Fruit fly (Drosophila melanogaster): Measurements from ENCODE around the gene CG13050.

Gene CG13050

DNA sequence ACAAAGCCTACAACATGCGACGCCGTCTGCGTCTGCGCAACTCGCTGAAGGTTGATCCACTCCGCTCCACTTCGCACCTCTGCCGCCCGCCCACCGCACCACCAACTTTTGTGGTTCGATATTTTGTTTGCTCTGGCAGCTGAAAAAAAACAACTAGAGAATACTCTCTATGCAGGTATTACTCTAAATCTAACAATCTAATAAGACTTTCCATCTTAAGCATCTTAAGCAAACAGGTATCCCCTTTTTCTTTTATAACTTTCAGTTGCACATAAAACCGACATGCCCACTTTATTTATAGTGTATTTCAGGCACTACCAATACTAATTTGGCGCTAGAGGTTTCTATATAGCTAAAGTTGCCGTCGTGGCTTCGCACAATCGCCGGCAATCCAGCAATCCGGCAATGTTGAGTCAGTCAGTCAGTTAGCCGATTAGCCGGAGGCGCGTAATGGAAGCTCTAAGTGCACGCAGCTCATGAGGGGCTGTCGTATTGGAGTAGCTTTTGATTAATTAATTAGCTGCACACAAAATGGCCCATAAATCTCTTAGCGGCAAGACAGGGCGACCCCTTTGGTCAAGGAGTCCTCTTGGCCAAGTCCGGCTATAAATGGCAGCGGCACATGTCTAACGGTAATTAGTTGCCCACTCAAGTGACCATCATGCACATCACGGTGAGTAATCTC lies 49.3 kb upstream of the CG13050 start, which contains the start of gene CG13058 (continued):
- peak; percentile 16 for TF ChIP-seq maf-S (GFP tag; optimal IDR thresholded peaks at IDR 0.05)
- TF ChIP-seq Lpt (GFP tag; optimal IDR thresholded peaks at IDR 0.05) = no peak
- TF ChIP-seq odd (GFP tag; optimal IDR thresholded peaks at IDR 0.05) = peak; percentile 64
- TF ChIP-seq slbo (GFP tag; IDR thresholded peaks at IDR 0.05) = peak; percentile 79
- 0 out of 3 replicates have a peak, but pooled peaks have one; percentile 34 for TF ChIP-seq CG2889 (GFP tag; IDR thresholded peaks at IDR 0.05)
- no peak for TF ChIP-seq Side (GFP tag; optimal IDR thresholded peaks at IDR 0.05)
- TF ChIP-seq abd-A (tag; optimal IDR thresholded peaks at IDR 0.05) = no peak
- no peak for TF ChIP-seq gcm (GFP tag; optimal IDR thresholded peaks at IDR 0.05)
- no peak for TF ChIP-seq sqz (GFP tag; optimal IDR thresholded peaks at IDR 0.05)
- TF ChIP-seq Ets97D (GFP tag; optimal IDR thresholded peaks at IDR 0.05) = no peak
- peak; percentile 82 for TF ChIP-seq CG14014 (GFP tag; IDR thresholded peaks at IDR 0.05)
- no peak for TF ChIP-seq CG9876 (GFP tag; optimal IDR thresholded peaks at IDR 0.05)
- TF ChIP-seq gt (GFP tag; IDR thresholded peaks at IDR 0.05) = no peak
- no peak for TF ChIP-seq E2f1 (GFP tag; IDR thresholded peaks at IDR 0.05)
- TF ChIP-seq Hr3 (GFP tag; optimal IDR thresholded peaks at IDR 0.05) = peak; percentile 48
- peak; percentile 61 for TF ChIP-seq Hmr (GFP tag; optimal IDR thresholded peaks at IDR 0.05)
- TF ChIP-seq tap (tag; optimal IDR thresholded peaks at IDR 0.05) = peak; percentile 59
- TF ChIP-seq lov (optimal IDR thresholded peaks at IDR 0.05) = no peak
- no peak for TF ChIP-seq lov (GFP tag; IDR thresholded peaks at IDR 0.05)
- TF ChIP-seq gem (tag; optimal IDR thresholded peaks at IDR 0.05) = peak; percentile 80
- peak; percentile 83 for TF ChIP-seq lab (GFP tag; optimal IDR thresholded peaks at IDR 0.05)
- TF ChIP-seq CG7839 (tag; optimal IDR thresholded peaks at IDR 0.05) = peak; percentile 71
- TF ChIP-seq ap (GFP tag; IDR thresholded peaks at IDR 0.05) = peak; percentile 59
- TF ChIP-seq CG4404 (GFP tag; IDR thresholded peaks at IDR 0.05) = no peak
- no peak for TF ChIP-seq chinmo (GFP tag; IDR thresholded peaks at IDR 0.05; ENCODE audit: partially characterized antibody)
- peak; percentile 61 for TF ChIP-seq CG30403 (GFP tag; optimal IDR thresholded peaks at IDR 0.05)
- TF ChIP-seq nau (GFP tag; optimal IDR thresholded peaks at IDR 0.05) = peak; percentile 56
- peak; percentile 69 for TF ChIP-seq CG7556 (GFP tag; optimal IDR thresholded peaks at IDR 0.05)
- peak; percentile 44; the same call in 1 of the 2 replicates for TF ChIP-seq Lim3 (GFP tag; IDR thresholded peaks at IDR 0.05)
- TF ChIP-seq CG17612 (GFP tag; IDR thresholded peaks at IDR 0.05) = no peak
- peak; percentile 9 for TF ChIP-seq CG7987 (GFP tag; optimal IDR thresholded peaks at IDR 0.05)
- peak; percentile 25 for TF ChIP-seq tin (GFP tag; optimal IDR thresholded peaks at IDR 0.05)
- TF ChIP-seq CkIIα-i1 (GFP tag; IDR thresholded peaks at IDR 0.05) = no peak
- peak; percentile 72 for TF ChIP-seq tx (GFP tag; optimal IDR thresholded peaks at IDR 0.05)
- TF ChIP-seq wdn (GFP tag; IDR thresholded peaks at IDR 0.05) = 0 out of 2 replicates have a peak, but pooled peaks have one; percentile 60
- peak; percentile 77 for TF ChIP-seq dmrt99B (tag; optimal IDR thresholded peaks at IDR 0.05)
- TF ChIP-seq CG1602 (GFP tag; optimal IDR thresholded peaks at IDR 0.05) = peak; percentile 41
- peak; percentile 41 for TF ChIP-seq CG8089 (GFP tag; optimal IDR thresholded peaks at IDR 0.05)
- peak; percentile 37 for TF ChIP-seq scrt (GFP tag; optimal IDR thresholded peaks at IDR 0.05)
- TF ChIP-seq jigr1 (GFP tag; IDR thresholded peaks at IDR 0.05) = no peak
- 0 out of 2 replicates have a peak, but pooled peaks have one; percentile 41 for TF ChIP-seq CG14441 (GFP tag; IDR thresholded peaks at IDR 0.05)
- TF ChIP-seq sens (GFP tag) = peak; percentile 40
- TF ChIP-seq CG7928 (GFP tag; optimal IDR thresholded peaks at IDR 0.05) = peak; percentile 25
- TF ChIP-seq CG13624 (GFP tag; optimal IDR thresholded peaks at IDR 0.05) = no peak
- no peak for TF ChIP-seq dan (GFP tag; IDR thresholded peaks at IDR 0.05)
- peak; percentile 3 for TF ChIP-seq ewg (GFP tag; optimal IDR thresholded peaks at IDR 0.05)
- no peak for TF ChIP-seq CG10431 (GFP tag; optimal IDR thresholded peaks at IDR 0.05)
- no peak for TF ChIP-seq Stat92E (GFP tag; optimal IDR thresholded peaks at IDR 0.05)
- TF ChIP-seq CG9437 (GFP tag; optimal IDR thresholded peaks at IDR 0.05) = peak; percentile 50
- TF ChIP-seq Atf-2 (GFP tag; optimal IDR thresholded peaks at IDR 0.05) = peak; percentile 4
- TF ChIP-seq Sin3A (optimal IDR thresholded peaks at IDR 0.05) = no peak

Data from whole organism, embryonic.